Worm (Caenorhabditis elegans) whole organism, L3 larva: ENCODE results near the gene lec-4.
A peak's percentile ranks its signal among the peaks of the same experiment; 100 is the strongest.

ENCODE experiments used
- R02D3.7 ChIP-seq: fragments of 150-350 bp; optimal IDR thresholded peaks from 2 replicates; lab custom pipeline; 2014; ENCODE audit warnings: missing biosample characterization, missing genetic modification characterization
- ZK546.5 ChIP-seq: sonication (generic microtip); optimal IDR thresholded peaks from 2 replicates; lab custom pipeline; 2017; ENCODE audit warnings: missing biosample characterization, missing genetic modification characterization
- aly-2 ChIP-seq: fragments of 150-350 bp; optimal IDR thresholded peaks from 2 replicates; lab custom pipeline; 2014; ENCODE audit warnings: missing biosample characterization, missing genetic modification characterization
- ama-1 ChIP-seq: fragments of 150-350 bp; optimal IDR thresholded peaks from 2 replicates; lab custom pipeline; 2018
- ceh-28 ChIP-seq: fragments of 150-350 bp; optimal IDR thresholded peaks from 2 replicates; lab custom pipeline; 2014; ENCODE audit warnings: missing biosample characterization, missing genetic modification reagents, missing genetic modification characterization
- ceh-82 ChIP-seq: fragments of 150-350 bp; optimal IDR thresholded peaks from 2 replicates; lab custom pipeline; 2014; ENCODE audit warnings: missing biosample characterization, missing genetic modification characterization
- ceh-9 ChIP-seq: sonication (generic microtip); optimal IDR thresholded peaks from 2 replicates; lab custom pipeline; 2018; ENCODE audit warnings: missing biosample characterization, missing genetic modification characterization
- egl-27 ChIP-seq: sonication (generic microtip); optimal IDR thresholded peaks from 4 replicates; lab custom pipeline; 2017; ENCODE audit warnings: missing biosample characterization, missing genetic modification reagents, missing genetic modification characterization
- egl-5 ChIP-seq: fragments of 150-350 bp; optimal IDR thresholded peaks from 2 replicates; lab custom pipeline; 2017; ENCODE audit warnings: missing biosample characterization, missing genetic modification reagents, missing genetic modification characterization, inconsistent platforms
- elt-1 ChIP-seq: fragments of 150-350 bp; optimal IDR thresholded peaks from 2 replicates; lab custom pipeline; 2014; ENCODE audit warnings: missing biosample characterization, missing genetic modification characterization
- elt-2 ChIP-seq: sonication (generic microtip); optimal IDR thresholded peaks from 2 replicates; lab custom pipeline; 2016; ENCODE audit warnings: missing genetic modification reagents, mild to moderate bottlenecking, missing genetic modification characterization, missing compliant biosample characterization
- elt-3 ChIP-seq, 3 experiments: fragments of 150-350 bp in 1 of 3; sonication (generic microtip) in 2 of 3; optimal IDR thresholded peaks; 2 replicates in 2 of 3; 4 replicates in 1 of 3; lab custom pipeline; 2014 to 2017; ENCODE audit warnings: missing biosample characterization in 3 of 3, missing genetic modification characterization in 3 of 3
- eor-1 ChIP-seq, 2 experiments: fragments of 150-350 bp; optimal IDR thresholded peaks; 2 replicates each; lab custom pipeline; 2014 to 2018; ENCODE audit warnings: missing biosample characterization in 2 of 2, missing genetic modification characterization in 2 of 2
- fos-1 ChIP-seq: fragments of 150-350 bp; optimal IDR thresholded peaks from 2 replicates; lab custom pipeline; 2014; ENCODE audit warnings: missing biosample characterization, missing genetic modification characterization
- hmg-11 ChIP-seq: sonication (generic microtip); optimal IDR thresholded peaks from 2 replicates; lab custom pipeline; 2016; ENCODE audit warnings: missing genetic modification characterization, missing compliant biosample characterization
- jun-1 ChIP-seq: fragments of 150-350 bp; optimal IDR thresholded peaks from 2 replicates; lab custom pipeline; 2014; ENCODE audit warnings: missing biosample characterization, missing genetic modification reagents, missing genetic modification characterization
- lin-15B ChIP-seq: fragments of 150-350 bp; optimal IDR thresholded peaks from 2 replicates; lab custom pipeline; 2014; ENCODE audit warnings: missing biosample characterization, missing genetic modification characterization
- lin-39 ChIP-seq: fragments of 150-350 bp; optimal IDR thresholded peaks from 2 replicates; lab custom pipeline; 2018; ENCODE audit warnings: missing biosample characterization, missing genetic modification reagents, missing genetic modification characterization
- lsy-12 ChIP-seq: sonication (generic microtip); optimal IDR thresholded peaks from 2 replicates; lab custom pipeline; 2016; ENCODE audit warnings: mild to moderate bottlenecking, missing genetic modification characterization, missing compliant biosample characterization
- mdl-1 ChIP-seq: fragments of 150-350 bp; optimal IDR thresholded peaks from 2 replicates; lab custom pipeline; 2014; ENCODE audit warnings: missing biosample characterization, missing genetic modification characterization
- mml-1 ChIP-seq: fragments of 150-350 bp; sonication (generic microtip); optimal IDR thresholded peaks from 3 replicates; lab custom pipeline; 2014; ENCODE audit warnings: missing biosample characterization, missing genetic modification characterization
- nfya-1 ChIP-seq: sonication (generic microtip); optimal IDR thresholded peaks from 2 replicates; lab custom pipeline; 2017; ENCODE audit warnings: missing genetic modification characterization, mild to moderate bottlenecking, missing compliant biosample characterization, antibody characterized with exemption, moderate library complexity; ENCODE audit not compliant: insufficient read depth
- nhr-11 ChIP-seq: fragments of 150-350 bp; optimal IDR thresholded peaks from 2 replicates; lab custom pipeline; 2014; ENCODE audit warnings: missing biosample characterization, missing genetic modification characterization
- nhr-12 ChIP-seq: fragments of 150-350 bp; optimal IDR thresholded peaks from 2 replicates; lab custom pipeline; 2014; ENCODE audit warnings: missing biosample characterization, missing genetic modification characterization
- nhr-23 ChIP-seq: fragments of 150-350 bp; optimal IDR thresholded peaks from 2 replicates; lab custom pipeline; 2014; ENCODE audit warnings: missing biosample characterization, missing genetic modification reagents, missing genetic modification characterization
- nhr-237 ChIP-seq: fragments of 150-350 bp; optimal IDR thresholded peaks from 2 replicates; lab custom pipeline; 2014; ENCODE audit warnings: missing biosample characterization, missing genetic modification characterization
- nhr-25 ChIP-seq: sonication (generic microtip); optimal IDR thresholded peaks from 2 replicates; lab custom pipeline; 2017; ENCODE audit warnings: missing biosample characterization, missing genetic modification characterization
- nhr-28 ChIP-seq: fragments of 150-350 bp; optimal IDR thresholded peaks from 2 replicates; lab custom pipeline; 2014; ENCODE audit warnings: missing biosample characterization, missing genetic modification characterization
- nhr-43 ChIP-seq: sonication (generic microtip); optimal IDR thresholded peaks from 2 replicates; lab custom pipeline; 2016; ENCODE audit warnings: mild to moderate bottlenecking, missing genetic modification characterization, missing compliant biosample characterization; ENCODE audit not compliant: poor library complexity, severe bottlenecking
- nhr-67 ChIP-seq: fragments of 150-350 bp; optimal IDR thresholded peaks from 2 replicates; lab custom pipeline; 2014; ENCODE audit warnings: missing biosample characterization, missing genetic modification characterization
- nhr-76 ChIP-seq: fragments of 150-350 bp; sonication (generic microtip); optimal IDR thresholded peaks from 5 replicates; lab custom pipeline; 2014; ENCODE audit warnings: missing biosample characterization, missing genetic modification characterization
- pha-4 ChIP-seq: fragments of 150-350 bp; optimal IDR thresholded peaks from 2 replicates; lab custom pipeline; 2014; ENCODE audit warnings: missing biosample characterization, missing genetic modification reagents, missing genetic modification characterization
- pqm-1 ChIP-seq: fragments of 150-350 bp; optimal IDR thresholded peaks from 2 replicates; lab custom pipeline; 2017; ENCODE audit warnings: missing biosample characterization, missing genetic modification characterization, inconsistent platforms
- skn-1 ChIP-seq: fragments of 150-350 bp; optimal IDR thresholded peaks from 2 replicates; lab custom pipeline; 2014; ENCODE audit warnings: missing biosample characterization, missing genetic modification characterization
- snpc-4 ChIP-seq: fragments of 150-350 bp; optimal IDR thresholded peaks from 2 replicates; lab custom pipeline; 2014; ENCODE audit warnings: missing biosample characterization, missing genetic modification characterization
- tbx-2 ChIP-seq: sonication (generic microtip); optimal IDR thresholded peaks from 2 replicates; lab custom pipeline; 2016; ENCODE audit warnings: mild to moderate bottlenecking, missing genetic modification characterization, missing compliant biosample characterization
- unc-39 ChIP-seq: sonication (generic microtip); optimal IDR thresholded peaks from 4 replicates; lab custom pipeline; 2017; ENCODE audit warnings: missing biosample characterization, missing genetic modification characterization
- unc-62 ChIP-seq: fragments of 150-350 bp; sonication (generic microtip); optimal IDR thresholded peaks from 4 replicates; lab custom pipeline; 2014; ENCODE audit warnings: missing biosample characterization, missing genetic modification reagents, missing genetic modification characterization
- zag-1 ChIP-seq: fragments of 150-350 bp; optimal IDR thresholded peaks from 2 replicates; lab custom pipeline; 2014; ENCODE audit warnings: missing biosample characterization, missing genetic modification characterization
- ztf-11 ChIP-seq: fragments of 150-350 bp; optimal IDR thresholded peaks from 2 replicates; lab custom pipeline; 2014; ENCODE audit warnings: missing biosample characterization, missing genetic modification characterization

lec-4 gene

ce11 chrIII:3801379-3801894, 28.3 kb upstream of the lec-4 start (continued):
- peak in 1 of 3 experiments; percentile 30 for TF ChIP-seq elt-3 (tag; optimal IDR thresholded peaks at IDR 0.05; lab: Kevin White, UChicago)
- TF ChIP-seq nhr-43 (tag; lab: Kevin White, UChicago), result peak; percentile 93
- peak; percentile 74 for TF ChIP-seq elt-2 (tag; lab: Kevin White, UChicago)
- peak; percentile 96 for TF ChIP-seq egl-5 (tag; lab: Kevin White, UChicago)
- peak; percentile 94 for TF ChIP-seq lsy-12 (tag; lab: Kevin White, UChicago)
- peak; percentile 95 for TF ChIP-seq unc-62 (GFP tag; lab: Kevin White, UChicago)
- TF ChIP-seq aly-2, result no peak
- no peak for TF ChIP-seq nhr-237 (tag; lab: Kevin White, UChicago)
- TF ChIP-seq pqm-1, result peak; percentile 84
- TF ChIP-seq unc-39 (tag; lab: Kevin White, UChicago), result peak; percentile 28
- peak; percentile 79 for TF ChIP-seq fos-1 (tag; lab: Kevin White, UChicago)
- TF ChIP-seq mml-1 (tag; lab: Kevin White, UChicago), result no peak
- TF ChIP-seq mdl-1 (tag; lab: Kevin White, UChicago), result peak; percentile 99
- peak; percentile 87 for TF ChIP-seq elt-1 (tag; lab: Kevin White, UChicago)
- peak; percentile 86 for TF ChIP-seq lin-15B
- TF ChIP-seq pha-4 (tag; lab: Kevin White, UChicago), result peak; percentile 99
- peak; percentile 54 for TF ChIP-seq zag-1
- TF ChIP-seq nhr-11 (tag; lab: Kevin White, UChicago), result peak; percentile 86
- peak; percentile 99 for TF ChIP-seq hmg-11 (tag; lab: Kevin White, UChicago)
- TF ChIP-seq, all 47 proteins: peak for 37

- no peak for TF ChIP-seq nhr-23 (tag; lab: Kevin White, UChicago)
- no peak for TF ChIP-seq egl-27 (tag; lab: Kevin White, UChicago)
- no peak for TF ChIP-seq lin-39
- TF ChIP-seq R02D3.7 (tag; lab: Kevin White, UChicago), result no peak
- no peak for TF ChIP-seq nhr-237 (tag; lab: Kevin White, UChicago)
- TF ChIP-seq aly-2, result no peak
Measured at ce11 chrIII:3800934-3801252, 27.8 kb upstream of the lec-4 start.

- TF ChIP-seq hmg-11 (tag; lab: Kevin White, UChicago), result no peak
- peak; percentile 54 for TF ChIP-seq ama-1
- no peak for TF ChIP-seq aly-2
- no peak for TF ChIP-seq lin-39
- TF ChIP-seq ceh-9 (tag; lab: Kevin White, UChicago), result no peak
- no peak for TF ChIP-seq nhr-12
- TF ChIP-seq nhr-23 (tag; lab: Kevin White, UChicago), result no peak
- no peak for TF ChIP-seq zag-1
- TF ChIP-seq elt-1 (tag; lab: Kevin White, UChicago), result no peak
- no peak for TF ChIP-seq unc-39 (tag; lab: Kevin White, UChicago)
- TF ChIP-seq nhr-67 (tag; lab: Kevin White, UChicago), result no peak
- no peak for TF ChIP-seq ceh-82 (tag; lab: Kevin White, UChicago)
- TF ChIP-seq nhr-43 (tag; lab: Kevin White, UChicago), result no peak
- no peak for TF ChIP-seq nhr-28
- no peak for TF ChIP-seq snpc-4
- no peak for TF ChIP-seq nhr-25
- no peak for TF ChIP-seq eor-1 (tag; optimal IDR thresholded peaks at IDR 0.05; lab: Kevin White, UChicago)
- no peak for TF ChIP-seq ztf-11 (tag; lab: Kevin White, UChicago)
- TF ChIP-seq mml-1 (tag; lab: Kevin White, UChicago), result no peak
- TF ChIP-seq nfya-1, result peak; percentile 24
- TF ChIP-seq pha-4 (tag; lab: Kevin White, UChicago), result peak; percentile 29
- no peak for TF ChIP-seq elt-3 (tag; optimal IDR thresholded peaks at IDR 0.05; lab: Kevin White, UChicago)
- no peak for TF ChIP-seq egl-27 (tag; lab: Kevin White, UChicago)
- TF ChIP-seq pqm-1, result no peak
- peak; percentile 43 for TF ChIP-seq elt-2 (tag; lab: Kevin White, UChicago)
- TF ChIP-seq ceh-28 (tag; lab: Kevin White, UChicago), result no peak
Measured at ce11 chrIII:3800240-3800933, 27.3 kb upstream of the lec-4 start, which contains the start of gene mtm-3. Gene mtm-3, minus strand, starts transcription at chrIII:3800467.

- TF ChIP-seq fos-1 (tag; lab: Kevin White, UChicago), result no peak
- TF ChIP-seq snpc-4, result no peak
- TF ChIP-seq jun-1 (tag; lab: Kevin White, UChicago), result no peak
- TF ChIP-seq mdl-1 (tag; lab: Kevin White, UChicago), result peak; percentile 17
- TF ChIP-seq skn-1 (tag; lab: Kevin White, UChicago), result no peak
- TF ChIP-seq ZK546.5, result no peak
- TF ChIP-seq nhr-67 (tag; lab: Kevin White, UChicago), result no peak
- peak; percentile 77 for TF ChIP-seq pqm-1
- TF ChIP-seq elt-2 (tag; lab: Kevin White, UChicago), result peak; percentile 75
- TF ChIP-seq lin-39, result no peak
- TF ChIP-seq nfya-1, result peak; percentile 23
- no peak for TF ChIP-seq nhr-43 (tag; lab: Kevin White, UChicago)
- TF ChIP-seq tbx-2 (tag; lab: Kevin White, UChicago), result no peak
- TF ChIP-seq nhr-25, result peak; percentile 31
- TF ChIP-seq lin-15B, result no peak
- no peak for TF ChIP-seq nhr-28
- TF ChIP-seq elt-3 (tag; optimal IDR thresholded peaks at IDR 0.05; lab: Kevin White, UChicago), result no peak
- no peak for TF ChIP-seq nhr-237 (tag; lab: Kevin White, UChicago)
- TF ChIP-seq pha-4 (tag; lab: Kevin White, UChicago), result peak; percentile 65
- no peak for TF ChIP-seq ama-1
- peak; percentile 12 for TF ChIP-seq lsy-12 (tag; lab: Kevin White, UChicago)
- no peak for TF ChIP-seq ceh-82 (tag; lab: Kevin White, UChicago)
- TF ChIP-seq nhr-76, result no peak
- no peak for TF ChIP-seq ztf-11 (tag; lab: Kevin White, UChicago)
- no peak for TF ChIP-seq egl-5 (tag; lab: Kevin White, UChicago)
- TF ChIP-seq unc-62 (GFP tag; lab: Kevin White, UChicago), result no peak
- peak; percentile 13 for TF ChIP-seq nhr-23 (tag; lab: Kevin White, UChicago)
- TF ChIP-seq zag-1, result no peak
Measured at ce11 chrIII:3799213-3799612, 26.1 kb upstream of the lec-4 start.
